Worm (Caenorhabditis elegans) whole organism, mixed stage, embryonic: Measurements from ENCODE around the gene par-4.

Source experiments
- M03D4.4 ChIP-seq: sonication (generic microtip); optimal IDR thresholded peaks from 2 replicates; lab custom pipeline; 2017; ENCODE audit warnings: mild to moderate bottlenecking, missing genetic modification characterization, missing compliant biosample characterization
- bed-3 ChIP-seq: fragments of 200-800 bp; sonication (Bioruptor generic); optimal IDR thresholded peaks from 3 replicates; lab custom pipeline; 2018; ENCODE audit warnings: mild to moderate bottlenecking, missing genetic modification characterization, moderate library complexity, missing compliant biosample characterization
- blmp-1 ChIP-seq: fragments of 150-350 bp; optimal IDR thresholded peaks from 2 replicates; lab custom pipeline; 2014; ENCODE audit warnings: missing biosample characterization, missing genetic modification characterization
- ceh-39 ChIP-seq: fragments of 150-350 bp; optimal IDR thresholded peaks from 2 replicates; lab custom pipeline; 2014; ENCODE audit warnings: missing biosample characterization, missing genetic modification characterization
- ceh-83 ChIP-seq: fragments of 200-800 bp; sonication (Bioruptor generic); optimal IDR thresholded peaks from 2 replicates; lab custom pipeline; 2018; ENCODE audit warnings: mild to moderate bottlenecking, missing genetic modification characterization, missing compliant biosample characterization
- ces-1 ChIP-seq: fragments of 150-350 bp; optimal IDR thresholded peaks from 2 replicates; lab custom pipeline; 2014; ENCODE audit warnings: missing biosample characterization, missing genetic modification reagents, missing genetic modification characterization
- cnd-1 ChIP-seq: fragments of 200-800 bp; sonication (Bioruptor generic); optimal IDR thresholded peaks from 2 replicates; lab custom pipeline; 2018; ENCODE audit warnings: mild to moderate bottlenecking, missing genetic modification characterization, missing compliant biosample characterization
- elt-1 ChIP-seq: sonication (generic microtip); optimal IDR thresholded peaks from 2 replicates; lab custom pipeline; 2017; ENCODE audit warnings: missing genetic modification characterization, mild to moderate bottlenecking, missing compliant biosample characterization, antibody characterized with exemption, moderate library complexity, borderline replicate concordance; ENCODE audit not compliant: insufficient read depth
- elt-3 ChIP-seq: fragments of 150-350 bp; optimal IDR thresholded peaks from 2 replicates; lab custom pipeline; 2014; ENCODE audit warnings: missing biosample characterization, missing genetic modification characterization
- flh-1 ChIP-seq: fragments of 200-800 bp; sonication (Bioruptor generic); optimal IDR thresholded peaks from 2 replicates; lab custom pipeline; 2018; ENCODE audit warnings: mild to moderate bottlenecking, missing genetic modification characterization, moderate library complexity, missing compliant biosample characterization
- ham-2 ChIP-seq: fragments of 200-800 bp; sonication (Bioruptor generic); optimal IDR thresholded peaks from 2 replicates; lab custom pipeline; 2018; ENCODE audit warnings: mild to moderate bottlenecking, missing genetic modification characterization, missing compliant biosample characterization
- lin-13 ChIP-seq: fragments of 150-350 bp; optimal IDR thresholded peaks from 2 replicates; lab custom pipeline; 2014; ENCODE audit warnings: missing biosample characterization, missing genetic modification characterization
- lin-32 ChIP-seq: fragments of 200-800 bp; sonication (Bioruptor generic); optimal IDR thresholded peaks from 2 replicates; lab custom pipeline; 2018; ENCODE audit warnings: mild to moderate bottlenecking, missing genetic modification characterization, missing compliant biosample characterization
- mab-5 ChIP-seq: fragments of 150-350 bp; optimal IDR thresholded peaks from 2 replicates; lab custom pipeline; 2014; ENCODE audit warnings: missing biosample characterization, missing genetic modification characterization
- mep-1 ChIP-seq: fragments of 150-350 bp; optimal IDR thresholded peaks from 2 replicates; lab custom pipeline; 2017; ENCODE audit warnings: missing biosample characterization, missing genetic modification reagents, missing genetic modification characterization, inconsistent platforms
- mls-2 ChIP-seq: sonication (generic microtip); optimal IDR thresholded peaks from 2 replicates; lab custom pipeline; 2016; ENCODE audit warnings: mild to moderate bottlenecking, missing genetic modification characterization, moderate library complexity, missing compliant biosample characterization
- nhr-12 ChIP-seq: fragments of 150-350 bp; optimal IDR thresholded peaks from 2 replicates; lab custom pipeline; 2014; ENCODE audit warnings: missing biosample characterization, missing genetic modification characterization
- nhr-2 ChIP-seq: fragments of 150-350 bp; optimal IDR thresholded peaks from 2 replicates; lab custom pipeline; 2014; ENCODE audit warnings: missing biosample characterization, missing genetic modification characterization
- nhr-237 ChIP-seq: fragments of 150-350 bp; optimal IDR thresholded peaks from 2 replicates; lab custom pipeline; 2014; ENCODE audit warnings: missing biosample characterization, missing genetic modification characterization
- nhr-28 ChIP-seq: fragments of 150-350 bp; optimal IDR thresholded peaks from 2 replicates; lab custom pipeline; 2014; ENCODE audit warnings: missing biosample characterization, missing genetic modification characterization
- nhr-76 ChIP-seq: sonication (generic microtip); optimal IDR thresholded peaks from 2 replicates; lab custom pipeline; 2017; ENCODE audit warnings: missing biosample characterization, missing genetic modification characterization
- pha-4 ChIP-seq: fragments of 150-350 bp; optimal IDR thresholded peaks from 2 replicates; lab custom pipeline; 2018; ENCODE audit warnings: missing biosample characterization, missing genetic modification reagents, missing genetic modification characterization
- sem-2 ChIP-seq: fragments of 200-800 bp; sonication (Bioruptor generic); optimal IDR thresholded peaks from 2 replicates; lab custom pipeline; 2018; ENCODE audit warnings: mild to moderate bottlenecking, missing genetic modification characterization, missing compliant biosample characterization
- snpc-4 ChIP-seq: fragments of 150-350 bp; optimal IDR thresholded peaks from 2 replicates; lab custom pipeline; 2014; ENCODE audit warnings: missing biosample characterization, missing genetic modification characterization
- sptf-1 ChIP-seq: sonication (generic microtip); optimal IDR thresholded peaks from 2 replicates; lab custom pipeline; 2017; ENCODE audit warnings: mild to moderate bottlenecking, missing genetic modification characterization, moderate library complexity, missing compliant biosample characterization
- tbx-8 ChIP-seq: fragments of 200-800 bp; sonication (Bioruptor generic); optimal IDR thresholded peaks from 2 replicates; lab custom pipeline; 2018; ENCODE audit warnings: mild to moderate bottlenecking, missing genetic modification characterization, moderate library complexity, missing compliant biosample characterization
- unc-120 ChIP-seq: sonication (generic microtip); optimal IDR thresholded peaks from 2 replicates; lab custom pipeline; 2017; ENCODE audit warnings: missing genetic modification characterization, missing compliant biosample characterization; ENCODE audit not compliant: poor library complexity, severe bottlenecking
- unc-39 ChIP-seq: fragments of 150-350 bp; optimal IDR thresholded peaks from 2 replicates; lab custom pipeline; 2014; ENCODE audit warnings: missing biosample characterization, missing genetic modification characterization
- unc-62 ChIP-seq: fragments of 150-350 bp; optimal IDR thresholded peaks from 2 replicates; lab custom pipeline; 2014; ENCODE audit warnings: missing biosample characterization, missing genetic modification reagents, missing genetic modification characterization
- zip-8 ChIP-seq: fragments of 150-350 bp; optimal IDR thresholded peaks from 2 replicates; lab custom pipeline; 2014; ENCODE audit warnings: missing biosample characterization, missing genetic modification characterization
- ztf-11 ChIP-seq: fragments of 150-350 bp; optimal IDR thresholded peaks from 2 replicates; lab custom pipeline; 2014; ENCODE audit warnings: missing biosample characterization, missing genetic modification characterization

par-4 gene

DNA sequence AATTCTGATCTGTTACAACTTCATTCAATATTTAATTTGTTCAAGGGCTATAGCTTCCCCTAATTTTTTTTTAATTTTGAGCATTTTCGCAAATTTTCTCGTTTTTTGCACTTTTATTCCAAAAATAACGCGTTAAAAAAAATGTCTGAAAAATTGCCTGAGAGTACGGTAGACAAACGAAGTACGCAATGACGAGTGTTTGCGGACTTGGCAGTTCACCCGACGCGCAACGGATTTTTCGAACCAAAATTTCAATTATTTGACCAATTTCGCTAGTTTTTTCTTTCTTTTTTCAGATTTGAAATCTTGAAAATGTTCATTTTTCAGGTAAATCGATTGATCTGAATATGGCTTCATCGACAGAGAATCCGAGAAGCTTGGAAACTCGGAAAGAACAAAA, 28.7 kb downstream of the par-4 start, which contains the start of gene fbxa-211:
TSS of gene fbxa-211 (plus strand) at position 328 of the 400 bp plus-strand sequence.
- TF ChIP-seq cnd-1, result no peak
- TF ChIP-seq M03D4.4 (tag; lab: Kevin White, UChicago), result no peak
- TF ChIP-seq bed-3 (GFP tag; lab: Kevin White, UChicago), result no peak
- no peak for TF ChIP-seq elt-1 (tag; lab: Kevin White, UChicago)
- TF ChIP-seq mls-2 (tag; lab: Kevin White, UChicago), result no peak
- no peak for TF ChIP-seq pha-4 (tag; lab: Kevin White, UChicago)
- TF ChIP-seq elt-3 (tag; lab: Kevin White, UChicago), result no peak

DNA sequence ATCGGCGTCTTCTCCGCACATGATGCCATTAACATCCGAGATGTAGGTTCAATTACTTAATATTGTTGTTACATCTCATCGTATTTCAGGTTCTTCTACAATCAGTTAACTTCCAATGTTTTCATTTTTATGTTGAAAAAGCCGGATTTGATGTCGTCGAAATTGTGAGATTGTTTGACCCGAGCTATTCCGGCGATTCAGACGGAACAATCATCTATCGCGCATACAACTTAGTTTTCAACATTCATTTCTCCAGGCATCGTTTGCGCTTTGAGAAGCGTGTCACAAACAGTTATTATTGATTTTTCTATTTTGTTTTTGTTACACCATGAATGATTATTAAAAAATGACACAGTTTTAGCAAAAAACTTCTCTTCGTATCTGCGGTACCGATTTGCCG, 30.1 kb downstream of the par-4 start:
- TF ChIP-seq ceh-39, result no peak
- no peak for TF ChIP-seq nhr-76 (tag; lab: Kevin White, UChicago)
- no peak for TF ChIP-seq unc-120 (tag; lab: Kevin White, UChicago)
- no peak for TF ChIP-seq M03D4.4 (tag; lab: Kevin White, UChicago)
- no peak for TF ChIP-seq cnd-1
- no peak for TF ChIP-seq mab-5
- TF ChIP-seq elt-1 (tag; lab: Kevin White, UChicago), result no peak
- no peak for TF ChIP-seq ces-1 (GFP tag; lab: Kevin White, UChicago)
- no peak for TF ChIP-seq unc-39 (tag; lab: Kevin White, UChicago)
- no peak for TF ChIP-seq lin-13
- no peak for TF ChIP-seq blmp-1 (tag; lab: Kevin White, UChicago)
- TF ChIP-seq pha-4 (tag; lab: Kevin White, UChicago), result no peak

DNA sequence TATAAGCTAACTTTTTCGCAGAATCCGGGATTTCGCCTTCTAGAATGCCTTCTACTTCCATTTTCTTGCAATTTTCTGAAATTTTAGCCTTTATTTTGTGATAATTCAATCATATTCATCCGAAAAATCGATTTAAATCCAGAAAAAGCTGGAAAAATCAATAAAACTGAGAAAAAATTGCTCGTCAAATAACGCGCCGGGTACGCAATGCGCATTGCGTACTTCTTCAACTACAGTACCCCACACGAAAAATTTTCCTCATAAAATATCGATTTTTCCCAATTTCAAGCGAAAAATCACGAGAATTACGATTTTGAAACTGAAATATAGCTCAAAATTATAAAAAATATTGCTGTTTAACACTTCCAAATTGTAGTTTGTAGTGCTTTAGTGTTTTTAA, 32.6 kb downstream of the par-4 start, which contains the start of gene Y37H2A.12:
TSS of gene Y37H2A.12 (minus strand) at position 81 of the 400 bp plus-strand sequence.
- TF ChIP-seq tbx-8 (GFP tag; lab: Kevin White, UChicago) (no peak), bed-3 (GFP tag; lab: Kevin White, UChicago) (no peak), pha-4 (tag; lab: Kevin White, UChicago) (no peak), zip-8 (no peak), nhr-2 (tag; lab: Kevin White, UChicago) (no peak), M03D4.4 (tag; lab: Kevin White, UChicago) (no peak), sptf-1 (tag; lab: Kevin White, UChicago) (no peak), nhr-12 (no peak), blmp-1 (tag; lab: Kevin White, UChicago) (no peak), mls-2 (tag; lab: Kevin White, UChicago) (no peak), elt-3 (tag; lab: Kevin White, UChicago) (no peak), snpc-4 (tag; lab: Kevin White, UChicago) (no peak), nhr-28 (tag; lab: Kevin White, UChicago) (no peak), nhr-237 (tag; lab: Kevin White, UChicago) (no peak), unc-62 (GFP tag; lab: Kevin White, UChicago) (no peak), elt-1 (tag; lab: Kevin White, UChicago) (no peak)

DNA sequence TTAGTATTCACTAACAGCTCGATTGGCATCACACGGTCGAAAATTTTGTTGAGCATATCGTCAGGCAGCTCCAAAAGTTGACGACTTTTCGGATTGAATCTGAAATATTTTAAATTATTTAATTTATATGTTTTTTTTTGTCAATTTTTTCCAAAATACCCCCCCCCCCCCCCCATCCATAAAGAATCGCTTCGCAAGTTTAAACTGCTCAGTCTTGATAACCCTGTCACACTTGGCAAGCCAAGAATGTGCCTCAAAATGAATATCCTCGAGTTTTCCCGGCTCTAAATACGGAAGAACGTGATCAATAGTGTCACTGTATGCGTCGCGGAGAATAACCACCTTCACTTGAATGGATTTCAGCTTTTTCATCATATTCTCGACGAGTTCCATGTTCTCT, 34.7 kb downstream of the par-4 start, which contains the start of gene Y37H2A.18:
TSS of gene Y37H2A.18 (minus strand) at position 101 of the 400 bp plus-strand sequence.
- no peak for TF ChIP-seq blmp-1 (tag; lab: Kevin White, UChicago)
- no peak for TF ChIP-seq sem-2 (GFP tag; lab: Kevin White, UChicago)
- no peak for TF ChIP-seq cnd-1
- TF ChIP-seq mls-2 (tag; lab: Kevin White, UChicago), result no peak
- TF ChIP-seq unc-62 (GFP tag; lab: Kevin White, UChicago), result no peak
- no peak for TF ChIP-seq ztf-11 (tag; lab: Kevin White, UChicago)
- TF ChIP-seq snpc-4 (tag; lab: Kevin White, UChicago), result no peak
- no peak for TF ChIP-seq mep-1
- TF ChIP-seq flh-1 (GFP tag; lab: Kevin White, UChicago), result no peak

DNA sequence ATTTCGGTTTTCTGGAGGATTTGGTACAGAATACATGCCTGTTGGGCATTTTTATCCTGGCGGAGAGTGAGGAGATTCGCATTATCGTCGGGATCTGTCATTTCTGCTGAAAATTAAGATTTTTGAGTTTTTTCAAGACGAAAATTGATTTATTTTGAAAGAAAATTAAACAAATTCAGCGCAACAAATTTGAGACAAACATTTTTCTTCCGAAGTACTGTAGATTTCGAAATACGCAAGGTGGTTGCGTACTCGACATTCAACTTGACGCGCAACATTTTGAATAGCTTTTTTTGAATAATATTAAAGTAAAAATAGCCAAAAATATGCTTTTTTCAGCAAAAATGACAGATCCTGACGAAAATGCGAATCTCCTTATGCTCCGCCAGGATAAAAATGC, 35.9 kb downstream of the par-4 start, which contains the start of gene Y37H2A.7:
TSS of gene Y37H2A.7 (minus strand) at position 101 of the 400 bp plus-strand sequence.
- TF ChIP-seq elt-1 (tag; lab: Kevin White, UChicago), result no peak
- TF ChIP-seq nhr-12, result no peak
- TF ChIP-seq pha-4 (tag; lab: Kevin White, UChicago), result no peak
- no peak for TF ChIP-seq ces-1 (GFP tag; lab: Kevin White, UChicago)
- TF ChIP-seq ham-2, result no peak
- TF ChIP-seq lin-32 (GFP tag; lab: Kevin White, UChicago), result no peak
- TF ChIP-seq ceh-83 (GFP tag; lab: Kevin White, UChicago), result no peak
- no peak for TF ChIP-seq mls-2 (tag; lab: Kevin White, UChicago)
